Worm (Caenorhabditis elegans): Measurements from ENCODE around the gene smf-3.

DNA sequence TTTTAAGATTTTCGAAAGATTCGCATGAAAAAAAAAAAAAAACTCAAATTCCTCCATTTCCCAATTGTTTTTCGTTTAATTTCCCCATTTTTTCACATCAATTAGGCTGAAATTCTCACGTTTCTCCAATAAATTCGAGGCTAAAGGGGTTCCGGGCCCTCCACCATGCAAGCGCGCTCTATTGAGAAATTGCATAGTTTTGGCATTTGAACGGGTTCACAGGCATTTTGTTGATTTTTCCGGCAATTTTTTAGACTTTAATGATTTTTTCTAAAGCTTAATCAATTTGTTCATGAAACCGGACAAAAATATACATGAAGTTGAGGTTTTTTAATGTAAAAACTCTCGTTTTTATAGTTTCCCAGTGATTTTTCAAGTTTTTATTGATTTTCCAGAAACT, 47.5 kb downstream of the smf-3 start:
- TF ChIP-seq ztf-25 (GFP tag; IDR thresholded peaks at IDR 0.05) = no peak
- TF ChIP-seq T26A5.8 (tag; optimal IDR thresholded peaks at IDR 0.05) = no peak
- no peak for TF ChIP-seq F10E7.11 (tag; optimal IDR thresholded peaks at IDR 0.05)
- no peak for TF ChIP-seq hsf-1 (GFP tag; IDR thresholded peaks at IDR 0.05)
- TF ChIP-seq ama-1 (optimal IDR thresholded peaks at IDR 0.05) = no peak
- no peak for TF ChIP-seq ama-1 (GFP tag; optimal IDR thresholded peaks at IDR 0.05)
- TF ChIP-seq xnd-1 (tag; optimal IDR thresholded peaks at IDR 0.05) = no peak
- TF ChIP-seq mel-28 (tag; optimal IDR thresholded peaks at IDR 0.05; ENCODE audit: borderline replicate concordance) = no peak
